Fruit fly (Drosophila melanogaster): ENCODE data around the gene mab-21.
A peak's percentile ranks its signal among the peaks of the same experiment; 100 is the strongest.

The mab-21 gene

dm6 chrX:5973389-5974025 is 39.5 kb downstream of the mab-21 start (continued):
- TF ChIP-seq CG12236 (GFP tag; optimal IDR thresholded peaks at IDR 0.05) = no peak
- peak; percentile 57; the same call in 1 of the 2 replicates for TF ChIP-seq sisA (GFP tag; IDR thresholded peaks at IDR 0.05)
- TF ChIP-seq CG18599 (GFP tag; optimal IDR thresholded peaks at IDR 0.05) = no peak
- TF ChIP-seq CG7372 (GFP tag; IDR thresholded peaks at IDR 0.05) = no peak
- TF ChIP-seq Drgx (GFP tag; IDR thresholded peaks at IDR 0.05) = peak; percentile 46
- no peak for TF ChIP-seq CG10147 (GFP tag; optimal IDR thresholded peaks at IDR 0.05)
- TF ChIP-seq CG8089 (GFP tag; optimal IDR thresholded peaks at IDR 0.05) = no peak
- no peak for TF ChIP-seq Poxn (GFP tag; IDR thresholded peaks at IDR 0.05)
- no peak for TF ChIP-seq CG2199 (GFP tag; IDR thresholded peaks at IDR 0.05)
- peak; percentile 9 for TF ChIP-seq jing (GFP tag; optimal IDR thresholded peaks at IDR 0.05)
- TF ChIP-seq CG30403 (GFP tag; optimal IDR thresholded peaks at IDR 0.05) = peak; percentile 46
- TF ChIP-seq gcm2 (GFP tag; optimal IDR thresholded peaks at IDR 0.05) = no peak
- TF ChIP-seq CG12219 (GFP tag; optimal IDR thresholded peaks at IDR 0.05) = no peak
- TF ChIP-seq crp (GFP tag; optimal IDR thresholded peaks at IDR 0.05) = no peak
- peak; percentile 28 for TF ChIP-seq CG17359 (tag; optimal IDR thresholded peaks at IDR 0.05)
- no peak for TF ChIP-seq knrl (GFP tag; IDR thresholded peaks at IDR 0.05; ENCODE audit: partially characterized antibody)
- no peak for TF ChIP-seq Gug (GFP tag; IDR thresholded peaks at IDR 0.05)
- TF ChIP-seq CG10321 (GFP tag; IDR thresholded peaks at IDR 0.05) = 0 out of 2 replicates have a peak, but pooled peaks have one; percentile 13
- TF ChIP-seq disco-r (GFP tag; optimal IDR thresholded peaks at IDR 0.05) = no peak
- TF ChIP-seq scrt (GFP tag; optimal IDR thresholded peaks at IDR 0.05) = no peak
- no peak for TF ChIP-seq CG6813 (GFP tag; optimal IDR thresholded peaks at IDR 0.05)
- TF ChIP-seq slbo (GFP tag; IDR thresholded peaks at IDR 0.05) = peak; percentile 47
- TF ChIP-seq Oaz (GFP tag; IDR thresholded peaks at IDR 0.05) = 0 out of 2 replicates have a peak, but pooled peaks have one; percentile 5
- peak; percentile 35 for TF ChIP-seq CG18262 (tag; optimal IDR thresholded peaks at IDR 0.05)
- peak; percentile 27; the same call in 1 of the 2 replicates for TF ChIP-seq sob (GFP tag; IDR thresholded peaks at IDR 0.05)
- TF ChIP-seq CG3995 (GFP tag; optimal IDR thresholded peaks at IDR 0.05) = no peak
- TF ChIP-seq CG12155 (GFP tag; optimal IDR thresholded peaks at IDR 0.05) = peak; percentile 11
- TF ChIP-seq CG4424 (GFP tag; optimal IDR thresholded peaks at IDR 0.05) = peak; percentile 58
- TF ChIP-seq ems (GFP tag; optimal IDR thresholded peaks at IDR 0.05) = no peak
- TF ChIP-seq fd102C (GFP tag; optimal IDR thresholded peaks at IDR 0.05) = no peak
- TF ChIP-seq Chrac-16 (GFP tag; optimal IDR thresholded peaks at IDR 0.05) = peak; percentile 9
- no peak for TF ChIP-seq Dp (GFP tag; optimal IDR thresholded peaks at IDR 0.05)
- TF ChIP-seq tio (GFP tag; optimal IDR thresholded peaks at IDR 0.05) = peak; percentile 33

- no peak for TF ChIP-seq HmgD (GFP tag; optimal IDR thresholded peaks at IDR 0.05)
- TF ChIP-seq knrl (GFP tag; IDR thresholded peaks at IDR 0.05; ENCODE audit: partially characterized antibody) = no peak
- no peak for TF ChIP-seq CHES-1-like (GFP tag; optimal IDR thresholded peaks at IDR 0.05)
- no peak for TF ChIP-seq klu (GFP tag; IDR thresholded peaks at IDR 0.05)
- TF ChIP-seq Neu2 (GFP tag; optimal IDR thresholded peaks at IDR 0.05; ENCODE audit: borderline replicate concordance) = no peak
- no peak for TF ChIP-seq CG34224 (GFP tag; IDR thresholded peaks at IDR 0.05; ENCODE audit: partially characterized antibody)
- no peak for TF ChIP-seq CG15514 (GFP tag; optimal IDR thresholded peaks at IDR 0.05)
- TF ChIP-seq Mes4 (GFP tag; optimal IDR thresholded peaks at IDR 0.05) = no peak
- no peak for TF ChIP-seq CG11247 (GFP tag; IDR thresholded peaks at IDR 0.05)
- TF ChIP-seq BEAF-32 (GFP tag; optimal IDR thresholded peaks at IDR 0.05) = no peak
- no peak for TF ChIP-seq fd102C (GFP tag; optimal IDR thresholded peaks at IDR 0.05)
- no peak for TF ChIP-seq lbe (GFP tag; optimal IDR thresholded peaks at IDR 0.05)
- no peak for TF ChIP-seq tio (GFP tag; optimal IDR thresholded peaks at IDR 0.05)
- peak; percentile 59; the same call in 1 of the 2 replicates for TF ChIP-seq ara (GFP tag; IDR thresholded peaks at IDR 0.05)
- TF ChIP-seq oc (tag; optimal IDR thresholded peaks at IDR 0.05) = no peak
- TF ChIP-seq CG2129 (GFP tag; IDR thresholded peaks at IDR 0.05; ENCODE audit: partially characterized antibody) = no peak
- no peak for TF ChIP-seq C15 (GFP tag; IDR thresholded peaks at IDR 0.05)
- peak; percentile 28; the same call in 1 of the 2 replicates for TF ChIP-seq H2.0 (GFP tag; IDR thresholded peaks at IDR 0.05)
- no peak for TF ChIP-seq HHEX (GFP tag; optimal IDR thresholded peaks at IDR 0.05)
- TF ChIP-seq Dad (GFP tag; optimal IDR thresholded peaks at IDR 0.05) = no peak
- TF ChIP-seq corto (GFP tag; optimal IDR thresholded peaks at IDR 0.05) = no peak
Measured at dm6 chrX:5972030-5972429, 41.0 kb downstream of the mab-21 start.
